Worm (Caenorhabditis elegans): ENCODE results near the gene asm-2.

ce11 chrX:11365995-11366394 lies 41.9 kb upstream of the asm-2 start:
- TF ChIP-seq mxl-2 (GFP tag; conservative IDR thresholded peaks at IDR 0.05): no peak
- no peak for TF ChIP-seq F37D6.2 (tag; optimal IDR thresholded peaks at IDR 0.05)
- TF ChIP-seq unc-62 (GFP tag; optimal IDR thresholded peaks at IDR 0.05 in 1 of 2): no peak
- no peak for TF ChIP-seq unc-62 (tag; optimal IDR thresholded peaks at IDR 0.05)
- no peak for TF ChIP-seq egl-27 (tag; optimal IDR thresholded peaks at IDR 0.05)
- TF ChIP-seq nhr-28 (tag; optimal IDR thresholded peaks at IDR 0.05): no peak
- no peak for TF ChIP-seq jun-1 (tag; optimal IDR thresholded peaks at IDR 0.05)
- no peak for TF ChIP-seq ceh-62 (tag; optimal IDR thresholded peaks at IDR 0.05)
- TF ChIP-seq dve-1 (tag; optimal IDR thresholded peaks at IDR 0.05; ENCODE audit: insufficient read depth): no peak
- no peak for TF ChIP-seq nhr-237 (tag; optimal IDR thresholded peaks at IDR 0.05)
- TF ChIP-seq dpl-1 (GFP tag; optimal IDR thresholded peaks at IDR 0.05): no peak
- no peak for TF ChIP-seq zag-1 (tag; optimal IDR thresholded peaks at IDR 0.05)
- no peak for TF ChIP-seq lin-13 (GFP tag; optimal IDR thresholded peaks at IDR 0.05)
- no peak for TF ChIP-seq pha-4 (GFP tag; IDR thresholded peaks at IDR 0.05)
- no peak for TF ChIP-seq pha-4 (tag; optimal IDR thresholded peaks at IDR 0.05)
